Fruit fly (Drosophila melanogaster) whole organism, embryonic: ENCODE measurements around the gene PIG-C.

Experiments used
- Atf6 ChIP-seq: fragments of 200-800 bp; sonication (Bioruptor generic); IDR thresholded peaks from 2 replicates; pipeline ENCODE4 v1.3.6; 2022; ENCODE audit warnings: missing biosample characterization, missing genetic modification characterization
- BEAF-32 ChIP-seq: fragments of 200-800 bp; sonication (Bioruptor generic); optimal IDR thresholded peaks from 3 replicates; lab custom pipeline; 2017; ENCODE audit warnings: missing biosample characterization, missing genetic modification characterization, mild to moderate bottlenecking, moderate library complexity, missing genetic modification reagents
- CG10209 ChIP-seq: fragments of 200-800 bp; sonication (Bioruptor generic); optimal IDR thresholded peaks from 3 replicates; lab custom pipeline; 2017; ENCODE audit warnings: missing biosample characterization, mild to moderate bottlenecking, missing genetic modification characterization, missing genetic modification reagents
- CG1024 ChIP-seq: fragments of 200-800 bp; sonication (Bioruptor generic); IDR thresholded peaks from 2 replicates; pipeline ENCODE4 v1.3.6; 2022; ENCODE audit warnings: missing biosample characterization, missing genetic modification characterization
- CG10274 ChIP-seq: fragments of 200-800 bp; sonication (Bioruptor generic); optimal IDR thresholded peaks from 3 replicates; lab custom pipeline; 2017; ENCODE audit warnings: missing biosample characterization, mild to moderate bottlenecking, missing genetic modification characterization
- CG12219 ChIP-seq: fragments of 200-800 bp; sonication (Bioruptor generic); optimal IDR thresholded peaks from 3 replicates; lab custom pipeline; 2018; ENCODE audit warnings: missing biosample characterization, mild to moderate bottlenecking, missing genetic modification characterization
- CG1233 ChIP-seq: fragments of 200-800 bp; sonication (Bioruptor generic); optimal IDR thresholded peaks from 4 replicates; lab custom pipeline; 2018; ENCODE audit warnings: missing biosample characterization, mild to moderate bottlenecking, missing genetic modification characterization
- CG13624 ChIP-seq: fragments of 200-800 bp; sonication (Bioruptor generic); optimal IDR thresholded peaks from 2 replicates; lab custom pipeline; 2016; ENCODE audit warnings: missing biosample characterization, missing genetic modification characterization
- CG15073 ChIP-seq: fragments of 200-800 bp; sonication (Bioruptor generic); optimal IDR thresholded peaks from 2 replicates; lab custom pipeline; 2016; ENCODE audit warnings: missing biosample characterization, missing genetic modification characterization
- CG17359 ChIP-seq: fragments of 200-800 bp; sonication (Bioruptor generic); optimal IDR thresholded peaks from 3 replicates; lab custom pipeline; 2018; ENCODE audit warnings: missing biosample characterization, mild to moderate bottlenecking, missing genetic modification characterization, moderate library complexity
- CG17385 ChIP-seq: fragments of 200-800 bp; sonication (Bioruptor generic); optimal IDR thresholded peaks from 3 replicates; lab custom pipeline; 2018; ENCODE audit warnings: missing biosample characterization, mild to moderate bottlenecking, missing genetic modification characterization
- CG18764 ChIP-seq: fragments of 200-800 bp; sonication (Bioruptor generic); optimal IDR thresholded peaks from 3 replicates; lab custom pipeline; 2016; ENCODE audit warnings: missing biosample characterization, missing genetic modification characterization
- CG2712 ChIP-seq: fragments of 200-800 bp; optimal IDR thresholded peaks from 3 replicates; lab custom pipeline; 2019; ENCODE audit warnings: missing biosample characterization, mild to moderate bottlenecking, missing genetic modification characterization, moderate library complexity
- CG33213 ChIP-seq: fragments of 200-800 bp; sonication (Bioruptor generic); optimal IDR thresholded peaks from 3 replicates; lab custom pipeline; 2016; ENCODE audit warnings: missing biosample characterization, missing genetic modification characterization
- CG33557 ChIP-seq: fragments of 200-800 bp; sonication (Bioruptor generic); optimal IDR thresholded peaks from 2 replicates; lab custom pipeline; 2019; ENCODE audit warnings: missing biosample characterization, mild to moderate bottlenecking, missing genetic modification characterization, moderate library complexity
- CG4328 ChIP-seq: fragments of 200-800 bp; sonication (Bioruptor generic); optimal IDR thresholded peaks from 3 replicates; lab custom pipeline; 2017; ENCODE audit warnings: missing biosample characterization, missing genetic modification reagents, missing genetic modification characterization
- CG8388 ChIP-seq: fragments of 200-800 bp; sonication (Bioruptor generic); optimal IDR thresholded peaks from 2 replicates; lab custom pipeline; 2019; ENCODE audit warnings: missing biosample characterization, mild to moderate bottlenecking, missing genetic modification characterization, moderate library complexity
- CG9727 ChIP-seq: fragments of 200-800 bp; sonication (Bioruptor generic); optimal IDR thresholded peaks from 3 replicates; lab custom pipeline; 2017; ENCODE audit warnings: missing biosample characterization, mild to moderate bottlenecking, missing genetic modification characterization
- CG9797 ChIP-seq: fragments of 200-800 bp; sonication (Bioruptor generic); optimal IDR thresholded peaks from 3 replicates; lab custom pipeline; 2018; ENCODE audit warnings: missing biosample characterization, mild to moderate bottlenecking, missing genetic modification characterization
- CG9817 ChIP-seq: fragments of 200-800 bp; sonication (Bioruptor generic); optimal IDR thresholded peaks from 2 replicates; lab custom pipeline; 2018; ENCODE audit warnings: missing biosample characterization, mild to moderate bottlenecking, missing genetic modification characterization, moderate library complexity
- Drgx ChIP-seq: fragments of 200-800 bp; sonication (Bioruptor generic); IDR thresholded peaks from 2 replicates; pipeline ENCODE4 v1.3.6; 2022; ENCODE audit warnings: missing biosample characterization, missing genetic modification characterization
- Hsf ChIP-seq: fragments of 200-800 bp; sonication (Bioruptor generic); optimal IDR thresholded peaks from 3 replicates; lab custom pipeline; 2016; ENCODE audit warnings: missing biosample characterization, missing genetic modification characterization
- NC2β ChIP-seq: fragments of 200-800 bp; sonication (Bioruptor generic); optimal IDR thresholded peaks from 2 replicates; lab custom pipeline; 2016; ENCODE audit warnings: missing biosample characterization, missing genetic modification characterization
- NfI ChIP-seq: fragments of 200-800 bp; sonication (Bioruptor generic); optimal IDR thresholded peaks from 3 replicates; lab custom pipeline; 2018; ENCODE audit warnings: missing biosample characterization, mild to moderate bottlenecking, missing genetic modification characterization, moderate library complexity
- Six4 ChIP-seq: fragments of 200-800 bp; sonication (Bioruptor generic); optimal IDR thresholded peaks from 2 replicates; lab custom pipeline; 2016; ENCODE audit warnings: missing biosample characterization, missing genetic modification characterization
- Ssrp ChIP-seq: fragments of 200-800 bp; sonication (Bioruptor generic); optimal IDR thresholded peaks from 2 replicates; lab custom pipeline; 2018; ENCODE audit warnings: missing biosample characterization, mild to moderate bottlenecking, missing genetic modification characterization, moderate library complexity
- ase ChIP-seq: fragments of 200-800 bp; sonication (Bioruptor generic); IDR thresholded peaks from 3 replicates; pipeline ENCODE4 v1.3.6; 2022; ENCODE audit warnings: missing biosample characterization, missing genetic modification characterization
- az2 ChIP-seq: fragments of 200-800 bp; sonication (Bioruptor generic); optimal IDR thresholded peaks from 3 replicates; lab custom pipeline; 2016; ENCODE audit warnings: missing biosample characterization, missing genetic modification characterization
- cas ChIP-seq: fragments of 200-800 bp; sonication (Bioruptor generic); IDR thresholded peaks from 2 replicates; pipeline ENCODE4 v1.3.6; 2022; ENCODE audit warnings: missing biosample characterization, missing genetic modification characterization
- chm ChIP-seq: fragments of 200-800 bp; sonication (Bioruptor generic); IDR thresholded peaks from 2 replicates; pipeline ENCODE4 v1.3.6; 2022; ENCODE audit warnings: missing biosample characterization, missing genetic modification characterization
- dysf ChIP-seq: fragments of 200-800 bp; sonication (Bioruptor generic); IDR thresholded peaks from 3 replicates; pipeline ENCODE4 v1.3.6; 2022; ENCODE audit warnings: missing biosample characterization, missing genetic modification characterization
- ems ChIP-seq: fragments of 200-800 bp; sonication (Bioruptor generic); optimal IDR thresholded peaks from 3 replicates; lab custom pipeline; 2016; ENCODE audit warnings: missing biosample characterization, missing genetic modification characterization
- ftz-f1 ChIP-seq: fragments of 200-800 bp; sonication (Bioruptor generic); optimal IDR thresholded peaks from 2 replicates; lab custom pipeline; 2016; ENCODE audit warnings: missing biosample characterization, missing genetic modification characterization
- fu2 ChIP-seq: fragments of 200-800 bp; sonication (Bioruptor generic); optimal IDR thresholded peaks from 2 replicates; lab custom pipeline; 2016; ENCODE audit warnings: missing biosample characterization, missing genetic modification characterization
- hkb ChIP-seq, 2 experiments: fragments of 200-800 bp in 1 of 2; fragments of >200 bp in 1 of 2; sonication (Bioruptor generic) in 1 of 2; IDR thresholded peaks in 1 of 2; optimal IDR thresholded peaks in 1 of 2; 2 replicates each; pipeline versions ENCODE4 v1.3.6 to Lab custom; 2017 to 2022; ENCODE audit warnings: missing biosample characterization in 1 of 2, missing genetic modification characterization in 1 of 2
- kah ChIP-seq: fragments of 200-800 bp; sonication (Bioruptor generic); optimal IDR thresholded peaks from 2 replicates; lab custom pipeline; 2018; ENCODE audit warnings: missing biosample characterization, mild to moderate bottlenecking, missing genetic modification characterization
- kay ChIP-seq: fragments of 200-800 bp; sonication (Bioruptor generic); optimal IDR thresholded peaks from 2 replicates; lab custom pipeline; 2016; ENCODE audit warnings: missing biosample characterization, missing genetic modification characterization
- ken ChIP-seq: fragments of 200-800 bp; sonication (Bioruptor generic); IDR thresholded peaks from 3 replicates; pipeline ENCODE4 v1.3.6; 2022; ENCODE audit warnings: missing biosample characterization, missing genetic modification characterization
- knrl ChIP-seq: fragments of 200-800 bp; sonication (Bioruptor generic); IDR thresholded peaks from 3 replicates; pipeline ENCODE4 v1.3.6; 2022; ENCODE audit warnings: missing biosample characterization, missing genetic modification characterization; ENCODE audit not compliant: partially characterized antibody
- nmo ChIP-seq: fragments of 200-800 bp; sonication (Bioruptor generic); optimal IDR thresholded peaks from 2 replicates; lab custom pipeline; 2018; ENCODE audit warnings: missing biosample characterization, mild to moderate bottlenecking, missing genetic modification characterization, moderate library complexity
- nom ChIP-seq: fragments of 200-800 bp; sonication (Bioruptor generic); optimal IDR thresholded peaks from 2 replicates; lab custom pipeline; 2017; ENCODE audit warnings: missing biosample characterization, missing genetic modification characterization, mild to moderate bottlenecking, moderate library complexity, missing genetic modification reagents
- oc ChIP-seq: fragments of 200-800 bp; sonication (Bioruptor generic); optimal IDR thresholded peaks from 2 replicates; lab custom pipeline; 2018; ENCODE audit warnings: missing biosample characterization, mild to moderate bottlenecking, missing genetic modification characterization, moderate library complexity
- pb ChIP-seq: fragments of 200-800 bp; sonication (Bioruptor generic); optimal IDR thresholded peaks from 3 replicates; lab custom pipeline; 2016; ENCODE audit warnings: missing biosample characterization, missing genetic modification characterization
- pho ChIP-seq: fragments of 200-800 bp; sonication (Bioruptor generic); optimal IDR thresholded peaks from 2 replicates; lab custom pipeline; 2016; ENCODE audit warnings: missing biosample characterization, missing genetic modification characterization
- ranshi ChIP-seq: fragments of 200-800 bp; sonication (Bioruptor generic); IDR thresholded peaks from 2 replicates; pipeline ENCODE4 v1.3.6; 2022; ENCODE audit warnings: missing biosample characterization, missing genetic modification characterization
- sens ChIP-seq: fragments of 200-800 bp; sonication (Bioruptor generic); peaks from one replicate; lab custom pipeline; 2016; ENCODE audit warnings: missing biosample characterization, missing genetic modification characterization
- sna ChIP-seq: fragments of 200-800 bp; sonication (Bioruptor generic); IDR thresholded peaks from 2 replicates; pipeline ENCODE4 v1.3.6; 2022; ENCODE audit warnings: missing biosample characterization, missing genetic modification characterization; ENCODE audit not compliant: partially characterized antibody
- sqz ChIP-seq: fragments of 200-800 bp; sonication (Bioruptor generic); optimal IDR thresholded peaks from 3 replicates; lab custom pipeline; 2018; ENCODE audit warnings: missing biosample characterization, mild to moderate bottlenecking, missing genetic modification characterization

The PIG-C gene

DNA sequence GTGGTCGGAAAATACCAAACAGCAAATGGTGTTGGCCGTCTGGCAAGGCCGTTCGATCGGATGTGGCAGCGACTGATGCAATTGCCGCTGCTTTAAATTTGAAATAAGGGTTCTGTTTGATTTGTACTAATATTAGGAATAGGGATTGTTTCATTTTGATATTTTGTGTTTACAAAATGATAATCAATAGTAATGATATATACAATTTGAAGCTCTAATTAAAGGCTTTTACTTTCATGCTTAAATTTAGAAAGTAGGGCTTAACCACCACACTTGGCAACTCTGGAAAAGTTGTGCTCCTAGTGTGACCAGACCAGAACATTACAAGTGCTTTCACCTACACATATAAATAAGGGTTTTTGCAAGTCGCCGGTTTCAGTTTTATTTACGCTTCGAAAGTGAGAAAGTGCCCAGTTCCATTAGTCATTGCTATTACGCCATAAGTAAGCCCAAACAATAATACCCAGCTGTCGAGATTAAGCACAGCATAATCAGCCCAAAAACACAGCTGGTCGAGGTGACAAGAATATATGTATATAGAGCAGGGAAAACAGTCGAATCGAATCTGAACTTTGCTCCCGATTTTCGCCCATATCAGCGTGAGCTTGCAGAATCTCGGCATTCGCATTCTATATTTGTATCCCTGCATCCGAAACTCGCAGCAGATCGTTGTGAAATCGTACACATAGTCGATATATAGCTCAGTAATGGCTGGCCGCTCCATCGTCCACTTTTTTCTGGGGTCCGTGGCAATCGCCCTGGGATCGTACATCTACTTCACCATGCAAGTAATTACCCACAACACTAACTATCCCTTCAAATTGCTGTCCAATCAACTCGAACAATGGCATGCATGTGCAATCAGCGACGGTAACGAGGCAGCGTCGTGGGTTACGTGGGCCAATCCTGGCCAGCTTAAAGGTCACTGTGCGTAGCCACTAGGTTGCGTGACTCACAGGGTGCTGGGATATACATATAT is 7.2 kb upstream of the PIG-C start, which contains the start of gene Gtpx:
Gtpx (plus strand) TSS at position 341 of the 979 bp plus-strand sequence.
- no peak for TF ChIP-seq Six4 (GFP tag; lab: Kevin White, UChicago)
- TF ChIP-seq CG2712 (tag; lab: Kevin White, UChicago): peak; percentile 37
- peak; percentile 87 for TF ChIP-seq CG9797 (GFP tag; lab: Kevin White, UChicago)
- TF ChIP-seq fu2 (GFP tag; lab: Kevin White, UChicago): peak; percentile 11
- peak; percentile 17; the same call in 1 of the 3 replicates for TF ChIP-seq knrl
- TF ChIP-seq kah (GFP tag; lab: Kevin White, UChicago): no peak
- peak; percentile 53 for TF ChIP-seq Hsf (GFP tag; lab: Kevin White, UChicago)
- no peak for TF ChIP-seq CG1233 (GFP tag; lab: Kevin White, UChicago)
- TF ChIP-seq Ssrp (tag; lab: Kevin White, UChicago): peak; percentile 14
- TF ChIP-seq CG15073 (GFP tag; lab: Kevin White, UChicago): no peak
- TF ChIP-seq CG18764: no peak
- peak; percentile 18 for TF ChIP-seq CG4328
- TF ChIP-seq ftz-f1 (GFP tag; lab: Kevin White, UChicago): peak; percentile 53
- no peak for TF ChIP-seq CG12219
- no peak for TF ChIP-seq Atf6
- TF ChIP-seq oc: no peak
- TF ChIP-seq ase (GFP tag; lab: Robert Waterston, UW): no peak
- peak; percentile 39 for TF ChIP-seq NC2β (GFP tag; lab: Kevin White, UChicago)
- peak; percentile 90 for TF ChIP-seq hkb (optimal IDR thresholded peaks at IDR 0.05; lab: Kevin White, UChicago)
- TF ChIP-seq hkb (GFP tag; IDR thresholded peaks at IDR 0.05; lab: Robert Waterston, UW): no peak
- peak; percentile 73 for TF ChIP-seq CG13624 (GFP tag; lab: Kevin White, UChicago)
- TF ChIP-seq NfI: peak; percentile 39
- TF ChIP-seq chm (GFP tag; lab: Robert Waterston, UW): no peak
- TF ChIP-seq CG8388 (GFP tag; lab: Kevin White, UChicago): peak; percentile 19
- TF ChIP-seq CG17359: peak; percentile 9
- peak; percentile 17; the same call in 1 of the 2 replicates for TF ChIP-seq CG1024
- TF ChIP-seq kay: peak; percentile 20
- TF ChIP-seq sens (GFP tag; lab: Kevin White, UChicago): peak; percentile 91
- TF ChIP-seq CG9727: peak; percentile 26
- TF ChIP-seq BEAF-32 (GFP tag; lab: Kevin White, UChicago): peak; percentile 69
- TF ChIP-seq az2 (GFP tag; lab: Kevin White, UChicago): peak; percentile 30
- TF ChIP-seq nom: peak; percentile 87
- peak; percentile 49 for TF ChIP-seq CG17385 (GFP tag; lab: Kevin White, UChicago)
- no peak for TF ChIP-seq sqz (GFP tag; lab: Kevin White, UChicago)
- TF ChIP-seq CG33213 (GFP tag; lab: Kevin White, UChicago): peak; percentile 42
- no peak for TF ChIP-seq sna (GFP tag; lab: Robert Waterston, UW)
- 0 out of 2 replicates have a peak, but pooled peaks have one; percentile 24 for TF ChIP-seq Drgx (GFP tag; lab: Robert Waterston, UW)
- TF ChIP-seq CG33557 (GFP tag; lab: Kevin White, UChicago): no peak
- peak; percentile 28; the same call in 1 of the 3 replicates for TF ChIP-seq dysf (GFP tag; lab: Robert Waterston, UW)
- TF ChIP-seq cas: no peak
- TF ChIP-seq CG9817: peak; percentile 65
- TF ChIP-seq pb (GFP tag; lab: Kevin White, UChicago): no peak
- TF ChIP-seq ranshi: no peak
- 0 out of 3 replicates have a peak, but pooled peaks have one; percentile 4 for TF ChIP-seq ken (GFP tag; lab: Robert Waterston, UW)
- no peak for TF ChIP-seq CG10274 (GFP tag; lab: Kevin White, UChicago)
- TF ChIP-seq CG10209 (GFP tag; lab: Kevin White, UChicago): peak; percentile 25
- peak; percentile 34 for TF ChIP-seq ems (GFP tag; lab: Kevin White, UChicago)
- peak; percentile 54 for TF ChIP-seq pho (GFP tag; lab: Kevin White, UChicago)
- TF ChIP-seq nmo (GFP tag; lab: Kevin White, UChicago): peak; percentile 76
